Fruit fly (Drosophila melanogaster): ENCODE results near the gene CG15765.

Gene CG15765

DNA sequence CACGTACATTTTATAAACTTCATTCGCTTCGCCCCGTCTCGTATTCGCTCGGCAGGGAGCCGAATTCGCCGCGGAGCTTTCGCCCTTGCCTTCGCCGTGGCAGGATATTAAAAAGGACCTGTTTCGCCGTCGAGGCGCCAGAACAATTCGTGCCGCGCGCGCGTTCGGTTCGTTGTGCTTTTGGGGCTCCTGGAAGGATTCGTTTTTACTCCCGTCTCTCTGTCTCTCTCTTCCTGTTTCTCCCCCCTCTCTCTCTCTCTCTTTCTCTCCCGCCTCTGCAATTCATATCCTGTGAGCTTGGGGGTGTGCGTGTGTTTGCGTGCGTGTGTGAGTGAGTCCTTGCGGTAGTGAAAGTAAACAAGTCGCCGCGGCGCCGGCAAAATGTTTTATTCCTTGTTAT lies at the start of gene CG15765:
CG15765 (plus strand) TSS at position 132 of the 400 bp plus-strand sequence.
- TF ChIP-seq insv (optimal IDR thresholded peaks at IDR 0.05) (no peak), Myc (optimal IDR thresholded peaks at IDR 0.05) (no peak), h (optimal IDR thresholded peaks at IDR 0.05) (no peak), ttk (optimal IDR thresholded peaks at IDR 0.05) (no peak)

DNA sequence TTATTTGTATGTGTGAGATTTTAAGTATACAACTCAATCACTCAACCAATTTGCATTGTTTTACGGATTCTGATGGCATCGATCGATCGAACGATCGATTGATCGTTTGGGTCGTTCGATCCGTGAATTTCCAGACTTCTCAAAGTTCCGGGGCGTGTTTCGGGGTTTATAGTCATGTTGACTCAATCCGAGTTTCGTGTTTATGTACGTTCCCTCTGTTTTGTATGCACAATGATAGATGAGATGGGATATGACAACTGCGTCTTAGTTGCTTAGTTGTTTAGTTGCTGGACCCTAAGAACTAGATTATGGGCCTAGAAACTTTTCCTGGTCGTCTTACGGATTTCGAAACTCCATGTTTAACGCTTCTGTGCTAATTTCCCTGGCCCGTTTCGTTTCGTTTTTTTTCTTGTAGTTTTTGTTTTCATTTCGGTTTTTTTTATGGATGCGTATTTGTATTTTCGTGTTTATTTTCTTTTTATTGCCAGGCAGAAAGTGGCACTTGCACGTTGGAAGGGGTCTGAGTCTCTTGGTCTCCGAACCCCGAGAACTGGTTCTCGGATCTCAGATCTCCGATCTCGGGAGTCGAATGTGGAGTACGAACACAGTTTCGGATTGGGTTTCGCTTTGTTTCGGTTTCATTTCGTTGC lies 49.6 kb upstream of the CG15765 start:
- no peak for TF ChIP-seq h (optimal IDR thresholded peaks at IDR 0.05)
- TF ChIP-seq Sin3A (optimal IDR thresholded peaks at IDR 0.05), result no peak
- TF ChIP-seq insv (optimal IDR thresholded peaks at IDR 0.05), result no peak
- TF ChIP-seq psq (optimal IDR thresholded peaks at IDR 0.05), result no peak

DNA sequence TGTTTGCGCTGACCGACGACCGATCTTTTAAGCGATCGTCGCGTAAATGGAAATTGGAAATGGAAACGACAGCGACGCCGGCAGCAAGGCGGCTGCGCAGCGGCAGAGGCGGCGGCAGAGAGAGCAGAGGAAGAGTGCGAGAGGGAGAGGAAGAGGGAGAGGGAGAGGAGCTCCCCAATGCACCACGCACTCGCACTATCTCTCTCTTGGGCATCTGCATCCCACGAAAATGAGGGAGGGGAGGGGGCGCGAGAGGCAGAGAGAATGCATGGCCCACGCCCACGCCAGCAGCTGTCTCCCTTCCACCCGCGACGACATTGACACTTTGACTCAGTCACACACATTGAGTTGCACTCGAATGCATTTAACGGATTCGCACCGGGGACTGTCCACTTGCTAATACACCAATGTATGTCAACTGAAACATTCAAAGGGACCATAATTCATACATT lies 47.6 kb upstream of the CG15765 start, which contains the start of gene CG3097:
CG3097 (minus strand) TSS at position 51 of the 452 bp plus-strand sequence.
- TF ChIP-seq h (optimal IDR thresholded peaks at IDR 0.05), result no peak
- no peak for TF ChIP-seq ttk (optimal IDR thresholded peaks at IDR 0.05)
- TF ChIP-seq Sin3A (optimal IDR thresholded peaks at IDR 0.05), result no peak
- TF ChIP-seq psq (optimal IDR thresholded peaks at IDR 0.05), result no peak
- no peak for TF ChIP-seq insv (optimal IDR thresholded peaks at IDR 0.05)
- no peak for TF ChIP-seq Myc (optimal IDR thresholded peaks at IDR 0.05)

DNA sequence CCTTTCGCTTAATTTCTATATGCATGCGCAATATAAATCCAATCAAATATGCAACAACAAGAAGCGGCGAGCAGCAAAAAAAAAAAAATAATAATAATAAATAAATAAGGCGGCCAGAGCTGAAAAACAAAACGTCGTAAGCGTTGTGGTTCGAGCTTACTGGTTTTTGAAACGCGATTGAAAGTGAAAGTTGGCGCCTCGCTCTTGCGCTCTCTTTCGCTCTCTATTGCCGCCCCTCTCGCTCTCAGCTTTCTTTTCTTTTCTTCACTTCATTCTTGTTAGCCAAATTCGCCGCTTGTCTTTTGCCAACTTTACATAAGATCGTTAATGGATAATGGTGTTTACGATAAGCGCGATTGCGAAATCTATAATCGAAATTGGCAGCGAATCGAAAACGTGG lies 46.0 kb upstream of the CG15765 start:
- no peak for TF ChIP-seq ttk (optimal IDR thresholded peaks at IDR 0.05)
- TF ChIP-seq psq (optimal IDR thresholded peaks at IDR 0.05), result no peak
- no peak for TF ChIP-seq h (optimal IDR thresholded peaks at IDR 0.05)
- no peak for TF ChIP-seq Myc (optimal IDR thresholded peaks at IDR 0.05)
- TF ChIP-seq Sin3A (optimal IDR thresholded peaks at IDR 0.05), result no peak
- no peak for TF ChIP-seq insv (optimal IDR thresholded peaks at IDR 0.05)

DNA sequence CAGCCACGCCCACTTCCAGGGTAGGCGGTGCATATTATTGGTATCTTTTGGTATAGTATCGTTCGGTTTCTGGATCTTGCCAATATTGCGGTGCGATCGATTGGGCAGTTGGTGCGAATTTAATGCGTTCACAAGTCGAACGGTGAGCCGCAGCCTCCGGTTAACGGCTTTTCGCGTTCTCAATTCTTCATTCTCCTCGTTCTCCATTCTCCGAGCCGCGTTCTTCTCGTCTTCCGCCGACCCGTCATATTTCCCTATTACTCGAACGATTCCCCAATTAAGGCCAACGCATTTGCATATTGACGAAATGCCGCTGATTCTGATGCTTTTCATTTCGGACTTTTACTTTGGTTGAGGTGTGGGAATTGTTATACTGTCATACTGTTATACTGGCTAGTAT lies 41.8 kb upstream of the CG15765 start, which contains the start of gene CG42264:
CG42264 (minus strand) TSS at position 101 of the 400 bp plus-strand sequence.
- TF ChIP-seq h (optimal IDR thresholded peaks at IDR 0.05) (no peak), psq (optimal IDR thresholded peaks at IDR 0.05) (no peak), Myc (optimal IDR thresholded peaks at IDR 0.05) (no peak), ttk (optimal IDR thresholded peaks at IDR 0.05) (no peak), insv (optimal IDR thresholded peaks at IDR 0.05) (no peak), Sin3A (optimal IDR thresholded peaks at IDR 0.05) (no peak)

DNA sequence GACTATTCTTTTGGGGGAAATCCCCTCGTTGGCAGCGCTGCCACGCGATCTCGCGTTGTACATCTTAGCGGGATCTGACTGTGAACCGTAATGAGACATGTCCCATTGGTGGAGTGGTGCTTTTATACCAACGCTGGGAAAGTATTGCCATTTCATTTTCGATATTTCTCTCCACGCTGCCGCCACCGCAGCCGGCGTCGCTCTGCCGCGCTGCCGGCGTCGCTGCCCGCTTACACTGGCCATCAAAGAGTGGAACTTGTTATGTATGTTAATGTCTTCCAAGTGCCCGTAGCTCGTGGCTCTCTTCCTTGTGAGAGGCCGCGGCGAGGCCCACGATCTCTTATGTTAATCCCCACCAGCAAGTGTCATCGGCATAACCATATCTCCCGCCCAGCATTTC lies 36.8 kb upstream of the CG15765 start, which contains the start of gene CG3108:
CG3108 (minus strand) TSS at position 101 of the 400 bp plus-strand sequence.
- TF ChIP-seq Sin3A (optimal IDR thresholded peaks at IDR 0.05) (no peak), insv (optimal IDR thresholded peaks at IDR 0.05) (no peak), psq (optimal IDR thresholded peaks at IDR 0.05) (no peak), Myc (optimal IDR thresholded peaks at IDR 0.05) (no peak), h (optimal IDR thresholded peaks at IDR 0.05) (no peak), ttk (optimal IDR thresholded peaks at IDR 0.05) (no peak)

dm6 chrX:5783260-5784040 lies 34.9 kb upstream of the CG15765 start:
- TF ChIP-seq insv (optimal IDR thresholded peaks at IDR 0.05) (no peak), h (optimal IDR thresholded peaks at IDR 0.05) (no peak), Myc (optimal IDR thresholded peaks at IDR 0.05) (no peak), psq (optimal IDR thresholded peaks at IDR 0.05) (no peak), ttk (optimal IDR thresholded peaks at IDR 0.05) (no peak), Sin3A (optimal IDR thresholded peaks at IDR 0.05) (no peak)

dm6 chrX:5786559-5786958 lies 31.8 kb upstream of the CG15765 start:
- TF ChIP-seq h (optimal IDR thresholded peaks at IDR 0.05) (no peak), insv (optimal IDR thresholded peaks at IDR 0.05) (no peak)

DNA sequence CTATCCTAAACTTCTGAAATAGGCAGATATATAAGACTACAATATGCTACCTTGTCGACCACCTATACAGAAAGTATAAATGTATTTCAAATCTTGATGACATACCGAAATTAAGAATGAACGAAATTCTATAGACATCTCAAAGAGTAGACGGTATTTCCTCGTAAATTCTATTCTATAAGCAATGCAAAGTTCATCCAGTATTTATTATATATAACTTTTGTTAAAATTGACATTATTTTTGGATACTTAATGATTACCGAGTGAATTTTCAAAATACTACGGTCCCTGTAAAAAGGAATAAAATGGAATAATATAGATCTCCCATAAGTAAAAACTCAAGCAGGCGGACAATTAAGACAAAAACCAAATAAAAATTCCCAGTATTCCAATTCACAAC lies 29.2 kb upstream of the CG15765 start, which contains the start of gene CG15767:
CG15767 (plus strand) TSS at position 301 of the 400 bp plus-strand sequence.
- TF ChIP-seq h (optimal IDR thresholded peaks at IDR 0.05) (no peak), ttk (optimal IDR thresholded peaks at IDR 0.05) (no peak), psq (optimal IDR thresholded peaks at IDR 0.05) (no peak), Sin3A (optimal IDR thresholded peaks at IDR 0.05) (no peak), Myc (optimal IDR thresholded peaks at IDR 0.05) (no peak), insv (optimal IDR thresholded peaks at IDR 0.05) (no peak)

DNA sequence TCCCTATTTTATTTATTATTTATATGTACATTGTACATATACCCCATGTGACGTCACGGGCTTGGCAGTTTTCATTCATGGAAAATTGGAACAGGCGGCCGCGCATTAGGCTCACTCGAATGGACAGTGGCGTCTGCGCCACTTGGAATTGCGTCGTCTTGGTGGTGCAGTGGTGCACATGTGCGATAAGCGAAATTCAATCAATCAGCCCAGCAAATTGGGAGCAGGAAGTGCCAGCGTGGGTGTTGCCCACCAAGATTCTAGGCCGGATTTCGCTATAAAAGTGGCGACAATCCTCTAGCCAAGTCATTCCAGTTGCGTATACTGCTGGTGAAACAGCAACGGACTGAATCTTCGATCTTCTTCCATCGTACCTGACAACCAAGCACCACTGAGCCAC lies 26.5 kb upstream of the CG15765 start, which contains the start of gene CG12239:
CG12239 (plus strand) TSS at position 301 of the 400 bp plus-strand sequence.
- no peak for TF ChIP-seq Sin3A (optimal IDR thresholded peaks at IDR 0.05)
- TF ChIP-seq ttk (optimal IDR thresholded peaks at IDR 0.05), result no peak
- no peak for TF ChIP-seq h (optimal IDR thresholded peaks at IDR 0.05)
- no peak for TF ChIP-seq insv (optimal IDR thresholded peaks at IDR 0.05)
- TF ChIP-seq Myc (optimal IDR thresholded peaks at IDR 0.05), result no peak
- TF ChIP-seq psq (optimal IDR thresholded peaks at IDR 0.05), result no peak

- TF ChIP-seq insv (optimal IDR thresholded peaks at IDR 0.05), result no peak
- TF ChIP-seq Sin3A (optimal IDR thresholded peaks at IDR 0.05), result no peak
- TF ChIP-seq psq (optimal IDR thresholded peaks at IDR 0.05), result no peak
- no peak for TF ChIP-seq ttk (optimal IDR thresholded peaks at IDR 0.05)
- TF ChIP-seq h (optimal IDR thresholded peaks at IDR 0.05), result no peak
- no peak for TF ChIP-seq Myc (optimal IDR thresholded peaks at IDR 0.05)
Observed at dm6 chrX:5800634-5801033, 17.7 kb upstream of the CG15765 start.

DNA sequence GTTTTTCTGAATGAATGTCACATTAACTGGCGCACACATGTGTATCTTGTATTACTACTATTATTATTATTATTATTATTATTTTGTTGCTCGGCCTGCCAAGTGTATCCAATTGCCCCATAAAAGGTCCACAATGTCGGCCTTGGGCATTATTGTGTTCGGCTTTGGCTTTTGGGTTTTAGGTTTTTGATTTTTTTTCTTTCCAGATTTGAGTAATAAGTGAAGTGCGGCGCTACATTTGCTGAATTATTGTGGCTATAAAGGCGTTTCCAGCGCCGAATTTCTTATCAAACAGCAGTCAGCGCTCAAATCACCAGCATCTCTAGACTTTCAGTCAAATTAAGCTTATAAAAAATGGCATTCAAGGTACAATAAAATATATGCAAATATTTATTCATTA lies 14.0 kb upstream of the CG15765 start, which contains the start of gene Cpr5C:
Cpr5C (plus strand) TSS at position 301 of the 400 bp plus-strand sequence.
- TF ChIP-seq psq (optimal IDR thresholded peaks at IDR 0.05) (no peak), h (optimal IDR thresholded peaks at IDR 0.05) (no peak), insv (optimal IDR thresholded peaks at IDR 0.05) (no peak), ttk (optimal IDR thresholded peaks at IDR 0.05) (no peak), Myc (optimal IDR thresholded peaks at IDR 0.05) (no peak), Sin3A (optimal IDR thresholded peaks at IDR 0.05) (no peak)
